Worm (Caenorhabditis elegans): Measurements from ENCODE around the gene slcr-46.3.

- TF ChIP-seq dao-5 (tag; optimal IDR thresholded peaks at IDR 0.05) (no peak), W03F9.2 (tag; optimal IDR thresholded peaks at IDR 0.05) (no peak), him-1 (tag; optimal IDR thresholded peaks at IDR 0.05) (no peak)
Measured at ce11 chrV:9740858-9741257, 17.0 kb upstream of the slcr-46.3 start, which contains the start of gene sta-2.
